Worm (Caenorhabditis elegans) whole organism, early embryonic: ENCODE data around the gene glb-17.
"Not testable (repeated sequence)": the region's sequence is repeated elsewhere in the genome, so short reads cannot be mapped to it uniquely, and the experiment has no call there.

ENCODE experiments used
- B0310.2 ChIP-seq: sonication (generic microtip); optimal IDR thresholded peaks from 2 replicates; lab custom pipeline; 2016; ENCODE audit warnings: mild to moderate bottlenecking, missing genetic modification characterization, missing compliant biosample characterization
- F13C5.2 ChIP-seq: sonication (generic microtip); optimal IDR thresholded peaks from 2 replicates; lab custom pipeline; 2017; ENCODE audit warnings: mild to moderate bottlenecking, missing genetic modification characterization, inconsistent platforms, missing compliant biosample characterization
- aly-1 ChIP-seq: sonication (generic microtip); optimal IDR thresholded peaks from 2 replicates; lab custom pipeline; 2016; ENCODE audit warnings: missing genetic modification characterization, missing compliant biosample characterization
- ama-1 ChIP-seq: fragments of 150-350 bp; optimal IDR thresholded peaks from 2 replicates; lab custom pipeline; 2014
- ceh-13 ChIP-seq: fragments of 200-800 bp; sonication (Bioruptor generic); optimal IDR thresholded peaks from 2 replicates; lab custom pipeline; 2018; ENCODE audit warnings: mild to moderate bottlenecking, missing genetic modification characterization, missing compliant biosample characterization
- ceh-36 ChIP-seq: sonication (generic microtip); optimal IDR thresholded peaks from 2 replicates; lab custom pipeline; 2016; ENCODE audit warnings: missing genetic modification characterization, inconsistent platforms, missing compliant biosample characterization
- ets-7 ChIP-seq: sonication (generic microtip); optimal IDR thresholded peaks from 2 replicates; lab custom pipeline; 2016; ENCODE audit warnings: missing genotype, missing genetic modification characterization, missing compliant biosample characterization
- flt-1 ChIP-seq: fragments of 200-800 bp; sonication (Bioruptor generic); IDR thresholded peaks from 2 replicates; pipeline ENCODE4 v1.3.6; 2022; ENCODE audit warnings: missing genetic modification characterization, missing compliant biosample characterization
- hmbx-1 ChIP-seq: sonication (generic microtip); optimal IDR thresholded peaks from 2 replicates; lab custom pipeline; 2016; ENCODE audit warnings: mild to moderate bottlenecking, missing genetic modification characterization, missing compliant biosample characterization
- hmg-4 ChIP-seq: fragments of 200-800 bp; sonication (Bioruptor generic); optimal IDR thresholded peaks from 2 replicates; lab custom pipeline; 2018; ENCODE audit warnings: mild to moderate bottlenecking, missing genetic modification characterization, missing compliant biosample characterization
- hnd-1 ChIP-seq: sonication (generic microtip); optimal IDR thresholded peaks from 2 replicates; lab custom pipeline; 2016; ENCODE audit warnings: missing genetic modification characterization, missing compliant biosample characterization
- pes-1 ChIP-seq: fragments of 200-800 bp; sonication (Bioruptor generic); IDR thresholded peaks from 2 replicates; pipeline ENCODE4 v1.3.6; 2022; ENCODE audit warnings: missing genetic modification reagents, missing genetic modification characterization, missing compliant biosample characterization
- scrt-1 ChIP-seq: fragments of 200-800 bp; sonication (Bioruptor generic); IDR thresholded peaks from 2 replicates; pipeline ENCODE4 v1.3.6; 2022; ENCODE audit warnings: missing genetic modification characterization, missing compliant biosample characterization
- sea-1 ChIP-seq: fragments of 200-800 bp; sonication (Bioruptor generic); conservative IDR thresholded peaks from 2 replicates; pipeline ENCODE4 v1.3.6; 2022; ENCODE audit warnings: missing genetic modification characterization, missing compliant biosample characterization
- tbx-11 ChIP-seq: fragments of 200-800 bp; sonication (Bioruptor generic); IDR thresholded peaks from 2 replicates; pipeline ENCODE4 v1.3.6; 2022; ENCODE audit warnings: missing genetic modification characterization, missing compliant biosample characterization
- tbx-37 ChIP-seq: fragments of 200-800 bp; sonication (Bioruptor generic); conservative IDR thresholded peaks from 2 replicates; pipeline ENCODE4 v1.3.6; 2022; ENCODE audit warnings: missing genetic modification reagents, missing genetic modification characterization, missing compliant biosample characterization
- tra-4 ChIP-seq: sonication (generic microtip); optimal IDR thresholded peaks from 2 replicates; lab custom pipeline; 2017; ENCODE audit warnings: missing genetic modification characterization, missing compliant biosample characterization

Gene glb-17

ce11 chrX:9576928-9577327 lies at the start of gene glb-17:
Gene glb-17, minus strand, starts transcription at chrX:9577028.
- TF ChIP-seq F13C5.2 (tag; lab: Kevin White, UChicago) (no peak), ceh-13 (GFP tag; lab: Kevin White, UChicago) (no peak), tbx-11 (GFP tag; lab: Robert Waterston, UW) (no peak), hmg-4 (GFP tag; lab: Kevin White, UChicago) (no peak), hnd-1 (no peak), tbx-37 (GFP tag; lab: Robert Waterston, UW) (no peak), B0310.2 (tag; lab: Kevin White, UChicago) (no peak), ceh-36 (tag; lab: Kevin White, UChicago) (no peak), tra-4 (tag; lab: Kevin White, UChicago) (no peak), flt-1 (no peak), ama-1 (lab: Kevin White, UChicago) (no peak), aly-1 (tag; lab: Kevin White, UChicago) (no peak)

- TF ChIP-seq ceh-13 (GFP tag; lab: Kevin White, UChicago); aly-1 (tag; lab: Kevin White, UChicago); pes-1 (GFP tag; lab: Robert Waterston, UW): not testable (repeated sequence)
These were observed 49.0 kb upstream of the glb-17 start, which contains the start of gene F34H10.1 for ce11 chrX:9625824-9626223. Gene F34H10.1, plus strand, starts transcription at chrX:9626124.

- TF ChIP-seq aly-1 (tag; lab: Kevin White, UChicago) (peak; percentile 66), tbx-37 (GFP tag; lab: Robert Waterston, UW) (peak; percentile 47; the same call in 1 of the 2 replicates), ceh-13 (GFP tag; lab: Kevin White, UChicago) (peak; percentile 9), hnd-1 (peak; percentile 29), ceh-36 (tag; lab: Kevin White, UChicago) (peak; percentile 18), scrt-1 (peak; percentile 56; the same call in 1 of the 2 replicates), B0310.2 (tag; lab: Kevin White, UChicago) (no peak), tbx-11 (GFP tag; lab: Robert Waterston, UW) (peak; percentile 72), sea-1 (peak; percentile 62; the same call in 1 of the 2 replicates), hmbx-1 (tag; lab: Kevin White, UChicago) (no peak), ama-1 (lab: Kevin White, UChicago) (no peak)
These were observed 45.8 kb upstream of the glb-17 start for ce11 chrX:9622609-9623008.

ce11 chrX:9620136-9620535 lies 43.3 kb upstream of the glb-17 start, which contains the start of gene C11E4.8:
Gene C11E4.8, plus strand, starts transcription at chrX:9620436.
- TF ChIP-seq aly-1 (tag; lab: Kevin White, UChicago) (no peak), ets-7 (tag; lab: Kevin White, UChicago) (no peak), ceh-13 (GFP tag; lab: Kevin White, UChicago) (no peak), hmbx-1 (tag; lab: Kevin White, UChicago) (no peak), tbx-37 (GFP tag; lab: Robert Waterston, UW) (no peak), hnd-1 (no peak)

- TF ChIP-seq B0310.2 (tag; lab: Kevin White, UChicago) (no peak), scrt-1 (no peak), F13C5.2 (tag; lab: Kevin White, UChicago) (no peak), aly-1 (tag; lab: Kevin White, UChicago) (no peak), sea-1 (no peak), ceh-13 (GFP tag; lab: Kevin White, UChicago) (no peak), hnd-1 (no peak), tra-4 (tag; lab: Kevin White, UChicago) (no peak), pes-1 (GFP tag; lab: Robert Waterston, UW) (no peak), tbx-11 (GFP tag; lab: Robert Waterston, UW) (no peak), ceh-36 (tag; lab: Kevin White, UChicago) (no peak), tbx-37 (GFP tag; lab: Robert Waterston, UW) (no peak)
These were observed 40.1 kb upstream of the glb-17 start, which contains the start of gene C11E4.7 for ce11 chrX:9616919-9617318. Gene C11E4.7, plus strand, starts transcription at chrX:9617219.

ce11 chrX:9610040-9610613 lies 33.3 kb upstream of the glb-17 start, which contains the start of gene C11E4.6:
Gene C11E4.6, plus strand, starts transcription at chrX:9610563.
- no peak for TF ChIP-seq tbx-37 (GFP tag; lab: Robert Waterston, UW)
- no peak for TF ChIP-seq sea-1
- TF ChIP-seq aly-1 (tag; lab: Kevin White, UChicago) = no peak
- no peak for TF ChIP-seq ceh-36 (tag; lab: Kevin White, UChicago)
- no peak for TF ChIP-seq hmg-4 (GFP tag; lab: Kevin White, UChicago)
- no peak for TF ChIP-seq ceh-13 (GFP tag; lab: Kevin White, UChicago)

- TF ChIP-seq scrt-1 (no peak), flt-1 (no peak), tbx-37 (GFP tag; lab: Robert Waterston, UW) (no peak), tra-4 (tag; lab: Kevin White, UChicago) (no peak), sea-1 (no peak), ets-7 (tag; lab: Kevin White, UChicago) (no peak), hmg-4 (GFP tag; lab: Kevin White, UChicago) (no peak), ama-1 (lab: Kevin White, UChicago) (no peak), ceh-13 (GFP tag; lab: Kevin White, UChicago) (no peak), pes-1 (GFP tag; lab: Robert Waterston, UW) (no peak)
These were observed 31.3 kb upstream of the glb-17 start for ce11 chrX:9608127-9608526.

- TF ChIP-seq hnd-1 (no peak), pes-1 (GFP tag; lab: Robert Waterston, UW) (no peak), ets-7 (tag; lab: Kevin White, UChicago) (no peak)
These were observed 26.4 kb upstream of the glb-17 start for ce11 chrX:9603180-9603579.
